Worm (Caenorhabditis elegans): ENCODE results near the gene oct-2.

- TF ChIP-seq rcor-1 (GFP tag; IDR thresholded peaks at IDR 0.05) (no peak), fkh-3 (tag; optimal IDR thresholded peaks at IDR 0.05) (no peak), ceh-79 (tag; optimal IDR thresholded peaks at IDR 0.05) (no peak), nfya-2 (GFP tag; IDR thresholded peaks at IDR 0.05) (no peak), snpc-3.4 (tag; optimal IDR thresholded peaks at IDR 0.05) (no peak), snpc-4 (GFP tag; optimal IDR thresholded peaks at IDR 0.05) (no peak), snpc-4 (tag; optimal IDR thresholded peaks at IDR 0.05) (no peak), akir-1 (GFP tag; optimal IDR thresholded peaks at IDR 0.05) (no peak), unc-62 (GFP tag; optimal IDR thresholded peaks at IDR 0.05) (no peak), pha-4 (tag; optimal IDR thresholded peaks at IDR 0.05) (no peak), hrde-1 (tag; optimal IDR thresholded peaks at IDR 0.05; ENCODE audit: borderline replicate concordance) (no peak), unc-130 (GFP tag; optimal IDR thresholded peaks at IDR 0.05) (no peak), him-1 (tag; optimal IDR thresholded peaks at IDR 0.05) (no peak), let-526 (GFP tag; IDR thresholded peaks at IDR 0.05) (no peak)
Measured at ce11 chrX:11296683-11297365, 49.4 kb upstream of the oct-2 start, which contains the start of gene inx-2.
